Worm (Caenorhabditis elegans) whole organism, midembryonic: ENCODE data around the gene ape-1.

ENCODE experiments used
- klf-2 ChIP-seq: fragments of 200-800 bp; sonication (Bioruptor generic); conservative IDR thresholded peaks from 2 replicates; pipeline ENCODE4 v1.3.6; 2022; ENCODE audit warnings: missing genetic modification reagents, missing genetic modification characterization, missing compliant biosample characterization
- med-1 ChIP-seq: sonication (generic microtip); optimal IDR thresholded peaks from 2 replicates; lab custom pipeline; 2017; ENCODE audit warnings: missing genetic modification characterization, mild to moderate bottlenecking, missing compliant biosample characterization, antibody characterized with exemption, missing genetic modification reagents; ENCODE audit not compliant: insufficient read depth
- tab-1 ChIP-seq: fragments of 200-800 bp; sonication (Bioruptor generic); IDR thresholded peaks from 2 replicates; pipeline ENCODE4 v1.3.6; 2022; ENCODE audit warnings: missing genetic modification characterization, missing compliant biosample characterization
- ztf-23 ChIP-seq: fragments of 200-800 bp; sonication (Bioruptor generic); IDR thresholded peaks from 2 replicates; pipeline ENCODE4 v1.3.6; 2022; ENCODE audit warnings: missing genetic modification reagents, missing genetic modification characterization, missing compliant biosample characterization
- ztf-29 ChIP-seq: fragments of 200-800 bp; sonication (Bioruptor generic); IDR thresholded peaks from 2 replicates; pipeline ENCODE4 v1.3.6; 2022; ENCODE audit warnings: missing genetic modification reagents, missing genetic modification characterization, missing compliant biosample characterization

DNA sequence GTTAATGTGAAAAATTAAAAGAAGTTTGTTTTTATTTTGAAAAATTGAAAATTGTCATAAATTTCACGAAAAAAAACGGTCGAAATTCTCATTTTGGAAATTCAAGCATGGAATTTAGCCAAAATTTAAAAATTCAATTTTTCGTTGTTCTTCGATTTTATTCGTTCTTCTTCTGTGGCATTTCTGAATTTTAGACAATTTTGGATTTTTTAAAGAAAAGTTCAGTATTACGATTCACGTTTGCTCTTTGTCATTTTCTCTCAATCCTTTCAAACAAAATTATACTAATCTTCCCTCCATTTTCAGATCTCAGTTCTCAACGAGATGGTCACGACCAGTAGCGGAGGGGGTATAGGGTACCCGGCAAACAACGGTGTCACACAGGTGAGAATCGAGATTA, at the start of gene ape-1:
- no peak for TF ChIP-seq ztf-23
- TF ChIP-seq klf-2 (GFP tag; lab: Robert Waterston, UW) = no peak
- no peak for TF ChIP-seq med-1 (GFP tag; lab: Kevin White, UChicago)
- no peak for TF ChIP-seq tab-1 (GFP tag; lab: Robert Waterston, UW)
- TF ChIP-seq ztf-29 = no peak
